Worm (Caenorhabditis elegans) whole organism, L1 larva: ENCODE data around the gene Y46G5A.18.

Source experiments
- C04F5.9 ChIP-seq: sonication (generic microtip); optimal IDR thresholded peaks from 2 replicates; lab custom pipeline; 2016; ENCODE audit warnings: missing genetic modification characterization, missing compliant biosample characterization
- C34B4.2 ChIP-seq: sonication (generic microtip); optimal IDR thresholded peaks from 2 replicates; lab custom pipeline; 2017; ENCODE audit warnings: mild to moderate bottlenecking, missing genetic modification characterization, missing compliant biosample characterization
- F16B12.6 ChIP-seq: fragments of 150-350 bp; optimal IDR thresholded peaks from 2 replicates; lab custom pipeline; 2014; ENCODE audit warnings: missing biosample characterization, missing genetic modification characterization
- aha-1 ChIP-seq: fragments of 150-350 bp; optimal IDR thresholded peaks from 2 replicates; lab custom pipeline; 2014; ENCODE audit warnings: missing biosample characterization, missing genetic modification characterization
- alr-1 ChIP-seq: fragments of 200-800 bp; sonication (Bioruptor generic); optimal IDR thresholded peaks from 2 replicates; lab custom pipeline; 2018; ENCODE audit warnings: borderline replicate concordance, mild to moderate bottlenecking, missing genetic modification characterization, missing compliant biosample characterization
- blmp-1 ChIP-seq: fragments of 150-350 bp; optimal IDR thresholded peaks from 2 replicates; lab custom pipeline; 2014; ENCODE audit warnings: missing biosample characterization, missing genetic modification characterization
- ceh-63 ChIP-seq: fragments of 200-800 bp; sonication (Bioruptor generic); optimal IDR thresholded peaks from 2 replicates; lab custom pipeline; 2018; ENCODE audit warnings: mild to moderate bottlenecking, missing genetic modification characterization, missing compliant biosample characterization
- ceh-82 ChIP-seq, 3 experiments: fragments of 150-350 bp in 1 of 3; sonication (generic microtip) in 2 of 3; optimal IDR thresholded peaks; 2 replicates each; lab custom pipeline; 2014 to 2017; ENCODE audit warnings: missing biosample characterization in 3 of 3, missing genetic modification characterization in 3 of 3
- ceh-88 ChIP-seq: fragments of 200-800 bp; sonication (Bioruptor generic); IDR thresholded peaks from 2 replicates; pipeline ENCODE4 v1.3.6; 2022; ENCODE audit warnings: missing genetic modification characterization, missing compliant biosample characterization
- ceh-90 ChIP-seq: sonication (generic microtip); optimal IDR thresholded peaks from 2 replicates; lab custom pipeline; 2016; ENCODE audit warnings: missing genetic modification characterization, missing compliant biosample characterization
- dpl-1 ChIP-seq, 3 experiments: fragments of 150-350 bp in 2 of 3; sonication (generic microtip) in 1 of 3; optimal IDR thresholded peaks; 2 replicates each; lab custom pipeline; 2014 to 2017; ENCODE audit warnings: missing biosample characterization in 3 of 3, missing genetic modification characterization in 3 of 3, missing genetic modification reagents in 3 of 3
- efl-1 ChIP-seq, 4 experiments: fragments of 150-350 bp; optimal IDR thresholded peaks in 3 of 4; peaks in 1 of 4; 1 replicate in 1 of 4; 2 replicates in 3 of 4; lab custom pipeline; 2014; ENCODE audit warnings: missing biosample characterization in 2 of 4, missing genetic modification characterization in 2 of 4, missing genetic modification reagents in 2 of 4
- efl-3 ChIP-seq: fragments of 200-800 bp; sonication (Bioruptor generic); optimal IDR thresholded peaks from 2 replicates; lab custom pipeline; 2018; ENCODE audit warnings: mild to moderate bottlenecking, missing genetic modification characterization, missing compliant biosample characterization
- egl-27 ChIP-seq, 2 experiments: fragments of 150-350 bp in 1 of 2; sonication (generic microtip); optimal IDR thresholded peaks; 3 replicates each; lab custom pipeline; 2017 to 2018; ENCODE audit warnings: missing biosample characterization in 2 of 2, missing genetic modification characterization in 2 of 2, missing genetic modification reagents in 2 of 2
- elt-3 ChIP-seq, 6 experiments: fragments of 150-350 bp in 1 of 6; sonication (generic microtip); optimal IDR thresholded peaks; 2 replicates each; lab custom pipeline; 2017 to 2018; ENCODE audit warnings: missing biosample characterization in 6 of 6, missing genetic modification characterization in 6 of 6, inconsistent platforms in 1 of 6
- fkh-10 ChIP-seq: sonication (generic microtip); optimal IDR thresholded peaks from 2 replicates; lab custom pipeline; 2017; ENCODE audit warnings: missing biosample characterization, missing genetic modification reagents, missing genetic modification characterization
- fkh-4 ChIP-seq: sonication (generic microtip); optimal IDR thresholded peaks from 2 replicates; lab custom pipeline; 2016; ENCODE audit warnings: missing compliant biosample characterization, missing genetic modification characterization, borderline replicate concordance
- fos-1 ChIP-seq: fragments of 150-350 bp; optimal IDR thresholded peaks from 2 replicates; lab custom pipeline; 2014; ENCODE audit warnings: missing biosample characterization, missing genetic modification characterization
- grh-1 ChIP-seq: fragments of 200-800 bp; sonication (Bioruptor generic); IDR thresholded peaks from 2 replicates; pipeline ENCODE4 v1.3.6; 2022; ENCODE audit warnings: missing genetic modification reagents, missing genetic modification characterization, missing compliant biosample characterization
- hlh-17 ChIP-seq: fragments of 200-800 bp; sonication (Bioruptor generic); optimal IDR thresholded peaks from 2 replicates; lab custom pipeline; 2018; ENCODE audit warnings: missing genetic modification characterization, mild to moderate bottlenecking, missing compliant biosample characterization, moderate library complexity, borderline replicate concordance
- hlh-4 ChIP-seq: sonication (generic microtip); optimal IDR thresholded peaks from 2 replicates; lab custom pipeline; 2016; ENCODE audit warnings: mild to moderate bottlenecking, missing genetic modification characterization, missing compliant biosample characterization
- jun-1 ChIP-seq: fragments of 150-350 bp; optimal IDR thresholded peaks from 2 replicates; lab custom pipeline; 2014; ENCODE audit warnings: missing biosample characterization, missing genetic modification reagents, missing genetic modification characterization
- lin-13 ChIP-seq: fragments of 150-350 bp; optimal IDR thresholded peaks from 2 replicates; lab custom pipeline; 2014; ENCODE audit warnings: missing biosample characterization, missing genetic modification reagents, missing genetic modification characterization
- lin-14 ChIP-seq: fragments of 200-800 bp; sonication (Bioruptor generic); optimal IDR thresholded peaks from 2 replicates; lab custom pipeline; 2018; ENCODE audit warnings: mild to moderate bottlenecking, missing genetic modification characterization, moderate library complexity, missing compliant biosample characterization
- lsy-2 ChIP-seq, 2 experiments: fragments of 150-350 bp; optimal IDR thresholded peaks; 2 replicates each; lab custom pipeline; 2014; ENCODE audit warnings: missing biosample characterization in 2 of 2, missing genetic modification characterization in 2 of 2
- mdl-1 ChIP-seq, 2 experiments: fragments of 150-350 bp; optimal IDR thresholded peaks; 2 replicates each; lab custom pipeline; 2014 to 2017; ENCODE audit warnings: missing biosample characterization in 2 of 2, missing genetic modification characterization in 2 of 2, inconsistent platforms in 1 of 2
- nhr-11 ChIP-seq: fragments of 150-350 bp; optimal IDR thresholded peaks from 2 replicates; lab custom pipeline; 2014; ENCODE audit warnings: missing biosample characterization, missing genetic modification characterization
- nhr-12 ChIP-seq: sonication (generic microtip); optimal IDR thresholded peaks from 2 replicates; lab custom pipeline; 2017; ENCODE audit warnings: missing biosample characterization, missing genetic modification characterization
- nhr-20 ChIP-seq: sonication (generic microtip); optimal IDR thresholded peaks from 2 replicates; lab custom pipeline; 2016; ENCODE audit warnings: mild to moderate bottlenecking, missing genetic modification characterization, missing compliant biosample characterization
- nhr-237 ChIP-seq: fragments of 150-350 bp; optimal IDR thresholded peaks from 2 replicates; lab custom pipeline; 2014; ENCODE audit warnings: missing biosample characterization, missing genetic modification characterization
- nhr-28 ChIP-seq: fragments of 150-350 bp; optimal IDR thresholded peaks from 2 replicates; lab custom pipeline; 2014; ENCODE audit warnings: missing biosample characterization, missing genetic modification characterization
- nhr-47 ChIP-seq: sonication (generic microtip); optimal IDR thresholded peaks from 2 replicates; lab custom pipeline; 2016; ENCODE audit warnings: mild to moderate bottlenecking, missing genetic modification characterization, moderate library complexity, missing compliant biosample characterization
- nhr-71 ChIP-seq: sonication (generic microtip); optimal IDR thresholded peaks from 2 replicates; lab custom pipeline; 2016; ENCODE audit warnings: mild to moderate bottlenecking, missing genetic modification characterization, moderate library complexity, missing compliant biosample characterization
- nhr-76 ChIP-seq: sonication (generic microtip); optimal IDR thresholded peaks from 2 replicates; lab custom pipeline; 2017; ENCODE audit warnings: missing biosample characterization, missing genetic modification characterization
- nhr-77 ChIP-seq: fragments of 150-350 bp; optimal IDR thresholded peaks from 2 replicates; lab custom pipeline; 2014; ENCODE audit warnings: missing biosample characterization, missing genetic modification characterization
- nhr-85 ChIP-seq: sonication (generic microtip); peaks from one replicate; lab custom pipeline; 2016; ENCODE audit warnings: missing genetic modification characterization, inconsistent platforms, missing compliant biosample characterization
- nhr-90 ChIP-seq: sonication (generic microtip); optimal IDR thresholded peaks from 2 replicates; lab custom pipeline; 2016; ENCODE audit warnings: mild to moderate bottlenecking, missing genetic modification characterization, missing compliant biosample characterization; ENCODE audit not compliant: poor library complexity
- pag-3 ChIP-seq: sonication (generic microtip); optimal IDR thresholded peaks from 2 replicates; lab custom pipeline; 2017; ENCODE audit warnings: missing genetic modification characterization, mild to moderate bottlenecking, missing compliant biosample characterization, antibody characterized with exemption, borderline replicate concordance; ENCODE audit not compliant: insufficient read depth
- pax-3 ChIP-seq: fragments of 200-800 bp; sonication (Bioruptor generic); optimal IDR thresholded peaks from 2 replicates; lab custom pipeline; 2018; ENCODE audit warnings: mild to moderate bottlenecking, missing genetic modification characterization, moderate library complexity, missing compliant biosample characterization
- pqm-1 ChIP-seq: sonication (generic microtip); optimal IDR thresholded peaks from 3 replicates; lab custom pipeline; 2017; ENCODE audit warnings: missing biosample characterization, missing genetic modification characterization
- skn-1 ChIP-seq: fragments of 150-350 bp; optimal IDR thresholded peaks from 2 replicates; lab custom pipeline; 2014; ENCODE audit warnings: missing biosample characterization, missing genetic modification characterization
- sox-4 ChIP-seq: sonication (generic microtip); optimal IDR thresholded peaks from 2 replicates; lab custom pipeline; 2016; ENCODE audit warnings: missing genetic modification characterization, missing compliant biosample characterization
- sup-37 ChIP-seq: fragments of 200-800 bp; sonication (Bioruptor generic); optimal IDR thresholded peaks from 2 replicates; lab custom pipeline; 2018; ENCODE audit warnings: mild to moderate bottlenecking, missing genetic modification characterization, missing compliant biosample characterization
- swsn-7 ChIP-seq: sonication (generic microtip); optimal IDR thresholded peaks from 2 replicates; lab custom pipeline; 2016; ENCODE audit warnings: missing genetic modification characterization, missing compliant biosample characterization
- tbx-2 ChIP-seq: sonication (generic microtip); optimal IDR thresholded peaks from 2 replicates; lab custom pipeline; 2016; ENCODE audit warnings: missing genetic modification characterization, missing compliant biosample characterization
- unc-30 ChIP-seq: sonication (generic microtip); optimal IDR thresholded peaks from 2 replicates; lab custom pipeline; 2017; ENCODE audit warnings: missing biosample characterization, missing genetic modification characterization
- unc-62 ChIP-seq: fragments of 150-350 bp; optimal IDR thresholded peaks from 2 replicates; lab custom pipeline; 2014; ENCODE audit warnings: missing biosample characterization, missing genetic modification reagents, missing genetic modification characterization
- unc-98 ChIP-seq: fragments of 200-800 bp; sonication (Bioruptor generic); IDR thresholded peaks from 2 replicates; pipeline ENCODE4 v1.3.6; 2022; ENCODE audit warnings: missing genetic modification characterization, missing compliant biosample characterization
- ztf-11 ChIP-seq, 2 experiments: sonication (generic microtip); optimal IDR thresholded peaks; 2 replicates each; lab custom pipeline; 2016 to 2017; ENCODE audit warnings: missing genetic modification characterization in 2 of 2, missing biosample characterization in 1 of 2, missing compliant biosample characterization in 1 of 2

The Y46G5A.18 gene

DNA sequence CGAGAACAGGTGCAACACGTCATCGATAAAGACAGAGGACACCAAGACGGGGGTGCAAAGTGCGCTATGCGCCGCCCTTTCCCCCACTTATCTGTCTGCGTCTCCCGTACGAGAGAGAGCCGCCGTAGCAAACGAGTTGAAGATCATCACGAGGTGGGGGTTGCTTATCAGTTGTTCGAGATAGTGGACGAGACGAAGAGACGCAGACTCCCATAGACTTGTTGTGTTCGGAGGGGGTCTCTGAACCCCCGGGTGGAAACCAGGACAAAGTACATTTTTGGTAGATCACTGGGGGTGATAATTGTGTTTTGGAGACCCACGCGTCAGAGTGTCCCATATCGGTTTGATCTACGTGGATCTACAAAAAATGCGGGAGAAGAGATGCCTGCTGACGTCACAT lies 6.2 kb downstream of the Y46G5A.18 start (continued):
- TF ChIP-seq tbx-2 (tag; lab: Kevin White, UChicago) (peak; percentile 85), hlh-17 (GFP tag; lab: Kevin White, UChicago) (no peak), fkh-10 (GFP tag; lab: Kevin White, UChicago) (no peak), grh-1 (GFP tag; lab: Robert Waterston, UW) (peak; percentile 99), C04F5.9 (tag; lab: Kevin White, UChicago) (peak; percentile 42), alr-1 (tag; lab: Kevin White, UChicago) (no peak), unc-98 (GFP tag; lab: Robert Waterston, UW) (peak; percentile 66), pqm-1 (tag; lab: Kevin White, UChicago) (no peak), lin-13 (peak; percentile 72)
- TF ChIP-seq, all 84 proteins: peak for 46

DNA sequence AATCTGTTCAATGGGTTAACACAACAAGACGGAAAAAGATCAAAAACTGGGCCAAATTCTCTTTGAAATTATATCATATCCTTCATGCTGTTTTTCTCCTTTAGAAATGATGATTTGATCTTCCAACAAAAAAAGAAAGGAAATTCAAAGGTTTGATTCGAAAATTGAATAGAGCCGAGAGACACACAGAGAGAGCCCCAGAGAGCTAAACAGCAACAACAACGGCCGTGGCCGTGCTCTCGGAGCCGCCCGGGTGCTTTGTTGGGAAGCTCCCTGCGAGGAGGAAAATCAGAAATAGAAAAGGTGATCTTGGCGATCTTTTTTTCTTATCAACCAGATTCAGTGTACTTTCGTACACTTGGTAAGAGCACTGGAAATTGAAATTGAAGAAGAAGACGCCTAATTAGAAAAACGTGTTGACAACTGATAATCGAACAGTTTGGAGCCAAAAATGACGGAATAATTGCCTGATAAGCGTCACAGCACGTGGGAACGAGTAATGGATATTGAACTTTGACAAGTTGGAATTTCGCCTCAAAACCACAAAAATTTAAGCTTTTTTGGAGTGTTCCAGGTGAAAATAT lies 7.8 kb downstream of the Y46G5A.18 start:
- TF ChIP-seq unc-30 (tag; lab: Kevin White, UChicago), result no peak
- TF ChIP-seq F16B12.6 (tag; lab: Kevin White, UChicago), result no peak
- TF ChIP-seq tbx-2 (tag; lab: Kevin White, UChicago), result no peak
- no peak for TF ChIP-seq efl-3 (GFP tag; lab: Kevin White, UChicago)
- no peak for TF ChIP-seq nhr-77
- no peak for TF ChIP-seq C34B4.2 (tag; lab: Kevin White, UChicago)
- TF ChIP-seq elt-3 (tag; optimal IDR thresholded peaks at IDR 0.05; lab: Kevin White, UChicago), result no peak
- TF ChIP-seq ceh-90, result no peak
- no peak for TF ChIP-seq aha-1 (tag; lab: Kevin White, UChicago)
- TF ChIP-seq fkh-4, result no peak
- TF ChIP-seq lsy-2 (tag; optimal IDR thresholded peaks at IDR 0.05; lab: Kevin White, UChicago), result peak in 1 of 2 experiments; percentile 3
- TF ChIP-seq nhr-85 (tag; lab: Kevin White, UChicago), result no peak
- TF ChIP-seq nhr-76, result no peak
- TF ChIP-seq nhr-47 (tag; lab: Kevin White, UChicago), result peak; percentile 32
- TF ChIP-seq unc-98 (GFP tag; lab: Robert Waterston, UW), result no peak
- no peak for TF ChIP-seq blmp-1
- no peak for TF ChIP-seq ceh-82 (tag; optimal IDR thresholded peaks at IDR 0.05; lab: Kevin White, UChicago)
- no peak for TF ChIP-seq nhr-28
- TF ChIP-seq nhr-11 (tag; lab: Kevin White, UChicago), result no peak
- peak; percentile 10 for TF ChIP-seq fkh-10 (GFP tag; lab: Kevin White, UChicago)
- TF ChIP-seq efl-1 (optimal IDR thresholded peaks at IDR 0.05; lab: Kevin White, UChicago), result no peak
- TF ChIP-seq efl-1 (GFP tag; optimal IDR thresholded peaks at IDR 0.05 in 1 of 2; lab: Kevin White, UChicago), result peak in 1 of 2 experiments; percentile 15
- TF ChIP-seq ceh-88, result no peak
- no peak for TF ChIP-seq hlh-4 (tag; lab: Kevin White, UChicago)
- TF ChIP-seq swsn-7 (tag; lab: Kevin White, UChicago), result no peak
- TF ChIP-seq grh-1 (GFP tag; lab: Robert Waterston, UW), result no peak
- no peak for TF ChIP-seq fos-1 (tag; lab: Kevin White, UChicago)
- no peak for TF ChIP-seq sup-37
- no peak for TF ChIP-seq dpl-1 (GFP tag; optimal IDR thresholded peaks at IDR 0.05; lab: Kevin White, UChicago)
- no peak for TF ChIP-seq pqm-1 (tag; lab: Kevin White, UChicago)
- TF ChIP-seq unc-62, result no peak
- TF ChIP-seq nhr-237 (tag; lab: Kevin White, UChicago), result no peak
- TF ChIP-seq mdl-1 (tag; optimal IDR thresholded peaks at IDR 0.05; lab: Kevin White, UChicago), result no peak
- no peak for TF ChIP-seq skn-1
- peak; percentile 13 for TF ChIP-seq nhr-71 (tag; lab: Kevin White, UChicago)
- no peak for TF ChIP-seq pag-3 (tag; lab: Kevin White, UChicago)
- no peak for TF ChIP-seq ztf-11 (tag; optimal IDR thresholded peaks at IDR 0.05; lab: Kevin White, UChicago)
- no peak for TF ChIP-seq nhr-90 (tag; lab: Kevin White, UChicago)
- no peak for TF ChIP-seq ceh-63
- no peak for TF ChIP-seq nhr-20
- TF ChIP-seq egl-27 (tag; optimal IDR thresholded peaks at IDR 0.05; lab: Kevin White, UChicago), result no peak
- peak; percentile 52 for TF ChIP-seq lin-14 (GFP tag; lab: Kevin White, UChicago)
- no peak for TF ChIP-seq nhr-12 (tag; lab: Kevin White, UChicago)
- TF ChIP-seq sox-4, result no peak
- TF ChIP-seq jun-1 (tag; lab: Kevin White, UChicago), result no peak
- TF ChIP-seq pax-3 (tag; lab: Kevin White, UChicago), result no peak
